Fruit fly (Drosophila melanogaster): ENCODE data around the gene CG6184.

The CG6184 gene

dm6 chr3R:19632685-19633116 is 25.0 kb downstream of the CG6184 start, which contains the start of gene CG6231 (continued):
- TF ChIP-seq fu2 (GFP tag; optimal IDR thresholded peaks at IDR 0.05) (no peak), Optix (GFP tag; IDR thresholded peaks at IDR 0.05) (no peak), CG17186 (GFP tag; optimal IDR thresholded peaks at IDR 0.05) (no peak), TFAM (GFP tag; optimal IDR thresholded peaks at IDR 0.05) (no peak), CG7745 (tag; optimal IDR thresholded peaks at IDR 0.05) (no peak), CG12219 (GFP tag; optimal IDR thresholded peaks at IDR 0.05) (no peak), Trl (optimal IDR thresholded peaks at IDR 0.05) (peak; percentile 67 to 75), Trl (GFP tag; optimal IDR thresholded peaks at IDR 0.05) (no peak), zf30C (GFP tag; optimal IDR thresholded peaks at IDR 0.05) (peak; percentile 18), Lhr (GFP tag; optimal IDR thresholded peaks at IDR 0.05) (no peak), Bteb2 (GFP tag; optimal IDR thresholded peaks at IDR 0.05) (no peak), CG3838 (GFP tag; optimal IDR thresholded peaks at IDR 0.05) (no peak), CG4730 (GFP tag; IDR thresholded peaks at IDR 0.05) (0 out of 2 replicates have a peak, but pooled peaks have one; percentile 3), D (optimal IDR thresholded peaks at IDR 0.05) (no peak), D (GFP tag; optimal IDR thresholded peaks at IDR 0.05) (no peak), dimm (GFP tag; IDR thresholded peaks at IDR 0.05) (no peak), CG11247 (GFP tag; IDR thresholded peaks at IDR 0.05) (no peak), CG12942 (GFP tag; optimal IDR thresholded peaks at IDR 0.05) (no peak), Dad (GFP tag; optimal IDR thresholded peaks at IDR 0.05) (no peak), Eip74EF (GFP tag; optimal IDR thresholded peaks at IDR 0.05) (peak in 1 of 2 experiments; percentile 5), HLH3B (GFP tag; IDR thresholded peaks at IDR 0.05) (peak; percentile 25; the same call in 1 of the 2 replicates), CG30403 (GFP tag; optimal IDR thresholded peaks at IDR 0.05) (no peak), Dll (GFP tag; IDR thresholded peaks at IDR 0.05; ENCODE audit: partially characterized antibody) (peak; percentile 41; the same call in 1 of the 4 replicates), CG14014 (GFP tag; IDR thresholded peaks at IDR 0.05) (no peak), CG7839 (tag; optimal IDR thresholded peaks at IDR 0.05) (no peak), lab (GFP tag; optimal IDR thresholded peaks at IDR 0.05) (peak; percentile 5), cwo (GFP tag; optimal IDR thresholded peaks at IDR 0.05) (peak; percentile 80), CG18599 (GFP tag; optimal IDR thresholded peaks at IDR 0.05) (peak; percentile 25), scrt (GFP tag; optimal IDR thresholded peaks at IDR 0.05) (peak; percentile 99), toy (GFP tag; IDR thresholded peaks at IDR 0.05) (no peak), PHDP (tag; optimal IDR thresholded peaks at IDR 0.05) (no peak), CG7963 (GFP tag; IDR thresholded peaks at IDR 0.05; ENCODE audit: partially characterized antibody) (0 out of 3 replicates have a peak, but pooled peaks have one; percentile 18), Hmr (GFP tag; optimal IDR thresholded peaks at IDR 0.05) (no peak), nmo (GFP tag; optimal IDR thresholded peaks at IDR 0.05) (no peak), sqz (GFP tag; optimal IDR thresholded peaks at IDR 0.05) (no peak), CG10274 (GFP tag; optimal IDR thresholded peaks at IDR 0.05) (peak; percentile 84)

- no peak for TF ChIP-seq CG31224 (GFP tag; IDR thresholded peaks at IDR 0.05)
- no peak for TF ChIP-seq cg (GFP tag; optimal IDR thresholded peaks at IDR 0.05)
- peak; percentile 12 for TF ChIP-seq CG13894 (tag; optimal IDR thresholded peaks at IDR 0.05)
- TF ChIP-seq fru (optimal IDR thresholded peaks at IDR 0.05), result no peak
- TF ChIP-seq CG14050 (GFP tag; IDR thresholded peaks at IDR 0.05), result no peak
- TF ChIP-seq run (tag; optimal IDR thresholded peaks at IDR 0.05), result no peak
- TF ChIP-seq bab2 (GFP tag; optimal IDR thresholded peaks at IDR 0.05), result no peak
- TF ChIP-seq sob (GFP tag; IDR thresholded peaks at IDR 0.05), result peak; percentile 35; the same call in 1 of the 2 replicates
- TF ChIP-seq kah (GFP tag; optimal IDR thresholded peaks at IDR 0.05), result no peak
- no peak for TF ChIP-seq CG17385 (GFP tag; optimal IDR thresholded peaks at IDR 0.05)
- no peak for TF ChIP-seq tup (GFP tag; optimal IDR thresholded peaks at IDR 0.05)
- TF ChIP-seq CG7556 (GFP tag; optimal IDR thresholded peaks at IDR 0.05), result peak; percentile 44
- TF ChIP-seq phol (tag; optimal IDR thresholded peaks at IDR 0.05), result peak; percentile 74
- no peak for TF ChIP-seq CG4707 (GFP tag; optimal IDR thresholded peaks at IDR 0.05)
- TF ChIP-seq CG11247 (GFP tag; IDR thresholded peaks at IDR 0.05), result no peak
- no peak for TF ChIP-seq CG8765 (GFP tag; IDR thresholded peaks at IDR 0.05)
These were observed 29.7 kb downstream of the CG6184 start for dm6 chr3R:19627792-19628522.
